Fruit fly (Drosophila melanogaster) whole organism, embryonic: ENCODE results near the gene bun.

ENCODE experiments used
- Adf1 ChIP-seq: fragments of 200-800 bp; sonication (Bioruptor generic); IDR thresholded peaks from 2 replicates; pipeline ENCODE4 v1.3.6; 2022; ENCODE audit warnings: missing biosample characterization, missing genetic modification characterization
- Awh ChIP-seq: fragments of 200-800 bp; sonication (Bioruptor generic); IDR thresholded peaks from 2 replicates; pipeline ENCODE4, ENCODE4 v1.3.6; 2022; ENCODE audit warnings: missing biosample characterization, missing genetic modification characterization
- Bdp1 ChIP-seq: fragments of 200-800 bp; sonication (Bioruptor generic); optimal IDR thresholded peaks from 3 replicates; lab custom pipeline; 2016; ENCODE audit warnings: missing biosample characterization, missing genetic modification characterization
- CG10565 ChIP-seq: fragments of 200-800 bp; sonication (Bioruptor generic); optimal IDR thresholded peaks from 3 replicates; lab custom pipeline; 2016; ENCODE audit warnings: missing biosample characterization, mild to moderate bottlenecking, missing genetic modification characterization
- CG11247 ChIP-seq: fragments of 200-800 bp; sonication (Bioruptor generic); IDR thresholded peaks from 2 replicates; pipeline ENCODE4 v1.3.6; 2022; ENCODE audit warnings: missing biosample characterization, missing genetic modification characterization
- CG12155 ChIP-seq: fragments of 200-800 bp; sonication (Bioruptor generic); optimal IDR thresholded peaks from 3 replicates; lab custom pipeline; 2016; ENCODE audit warnings: missing biosample characterization, missing genetic modification characterization
- CG12744 ChIP-seq: fragments of 200-800 bp; sonication (Bioruptor generic); optimal IDR thresholded peaks from 2 replicates; lab custom pipeline; 2016; ENCODE audit warnings: missing biosample characterization, missing genetic modification characterization
- CG12769 ChIP-seq: fragments of 200-800 bp; sonication (Bioruptor generic); optimal IDR thresholded peaks from 2 replicates; lab custom pipeline; 2019; ENCODE audit warnings: missing biosample characterization, mild to moderate bottlenecking, missing genetic modification characterization, moderate library complexity
- CG14014 ChIP-seq: fragments of 200-800 bp; sonication (Bioruptor generic); IDR thresholded peaks from 2 replicates; pipeline ENCODE4 v1.3.6; 2022; ENCODE audit warnings: missing biosample characterization, missing genetic modification characterization
- CG1529 ChIP-seq: fragments of 200-800 bp; sonication (Bioruptor generic); optimal IDR thresholded peaks from 3 replicates; lab custom pipeline; 2018; ENCODE audit warnings: missing biosample characterization, missing genetic modification characterization
- CG18262 ChIP-seq: fragments of 200-800 bp; optimal IDR thresholded peaks from 3 replicates; lab custom pipeline; 2019; ENCODE audit warnings: missing biosample characterization, mild to moderate bottlenecking, missing genetic modification characterization, moderate library complexity
- CG18476 ChIP-seq: fragments of 200-800 bp; sonication (Bioruptor generic); optimal IDR thresholded peaks from 2 replicates; lab custom pipeline; 2016; ENCODE audit warnings: missing biosample characterization, mild to moderate bottlenecking, missing genetic modification characterization
- CG2199 ChIP-seq: fragments of 200-800 bp; sonication (Bioruptor generic); IDR thresholded peaks from 3 replicates; pipeline ENCODE4 v1.3.6; 2022; ENCODE audit warnings: missing biosample characterization, missing genetic modification characterization
- CG31441 ChIP-seq: fragments of 200-800 bp; sonication (Bioruptor generic); IDR thresholded peaks from 2 replicates; pipeline ENCODE4 v1.3.6; 2022; ENCODE audit warnings: missing biosample characterization, missing genetic modification characterization
- CG6654 ChIP-seq: fragments of 200-800 bp; sonication (Bioruptor generic); optimal IDR thresholded peaks from 2 replicates; lab custom pipeline; 2017; ENCODE audit warnings: missing biosample characterization, mild to moderate bottlenecking, missing genetic modification characterization
- CG6689 ChIP-seq: fragments of 200-800 bp; sonication (Bioruptor generic); IDR thresholded peaks from 2 replicates; pipeline ENCODE4 v1.3.6; 2022; ENCODE audit warnings: missing biosample characterization, missing genetic modification characterization
- CG8359 ChIP-seq: fragments of 200-800 bp; sonication (Bioruptor generic); optimal IDR thresholded peaks from 2 replicates; lab custom pipeline; 2017; ENCODE audit warnings: missing biosample characterization, mild to moderate bottlenecking, missing genetic modification characterization, borderline replicate concordance
- CG8388 ChIP-seq: fragments of 200-800 bp; sonication (Bioruptor generic); optimal IDR thresholded peaks from 2 replicates; lab custom pipeline; 2019; ENCODE audit warnings: missing biosample characterization, mild to moderate bottlenecking, missing genetic modification characterization, moderate library complexity
- CG8478 ChIP-seq: fragments of >200 bp; optimal IDR thresholded peaks from 2 replicates; lab custom pipeline; 2018
- Doc2 ChIP-seq: fragments of 200-800 bp; sonication (Bioruptor generic); IDR thresholded peaks from 2 replicates; pipeline ENCODE4 v1.3.6; 2022; ENCODE audit warnings: missing biosample characterization, missing genetic modification characterization
- E2f1 ChIP-seq: fragments of 200-800 bp; sonication (Bioruptor generic); IDR thresholded peaks from 2 replicates; pipeline ENCODE4 v1.3.6; 2022; ENCODE audit warnings: missing biosample characterization, missing genetic modification characterization
- Ets65A ChIP-seq: fragments of 200-800 bp; sonication (Bioruptor generic); peaks from one replicate; lab custom pipeline; 2016; ENCODE audit warnings: missing biosample characterization, missing genetic modification characterization
- HHEX ChIP-seq: fragments of 200-800 bp; sonication (Bioruptor generic); optimal IDR thresholded peaks from 3 replicates; lab custom pipeline; 2017; ENCODE audit warnings: missing biosample characterization, mild to moderate bottlenecking, missing genetic modification characterization, missing genetic modification reagents
- HmgZ ChIP-seq: fragments of 200-800 bp; sonication (Bioruptor generic); optimal IDR thresholded peaks from 2 replicates; lab custom pipeline; 2018; ENCODE audit warnings: missing biosample characterization, mild to moderate bottlenecking, missing genetic modification characterization
- Jarid2 ChIP-seq: fragments of 200-800 bp; sonication (Bioruptor generic); optimal IDR thresholded peaks from 3 replicates; lab custom pipeline; 2017; ENCODE audit warnings: mild to moderate bottlenecking, missing biosample characterization, missing genetic modification reagents, missing genetic modification characterization
- Lhr ChIP-seq: fragments of 200-800 bp; sonication (Bioruptor generic); optimal IDR thresholded peaks from 3 replicates; lab custom pipeline; 2017; ENCODE audit warnings: mild to moderate bottlenecking, missing biosample characterization, missing genetic modification reagents, missing genetic modification characterization
- MTF-1 ChIP-seq: fragments of 200-800 bp; sonication (Bioruptor generic); optimal IDR thresholded peaks from 2 replicates; lab custom pipeline; 2018; ENCODE audit warnings: missing biosample characterization, mild to moderate bottlenecking, missing genetic modification characterization, borderline replicate concordance
- Rfx ChIP-seq: fragments of 200-800 bp; sonication (Bioruptor generic); IDR thresholded peaks from 2 replicates; pipeline ENCODE4 v1.3.6; 2022; ENCODE audit warnings: missing biosample characterization, missing genetic modification characterization
- Sox100B ChIP-seq: fragments of 200-800 bp; sonication (Bioruptor generic); optimal IDR thresholded peaks from 3 replicates; lab custom pipeline; 2018; ENCODE audit warnings: missing biosample characterization, mild to moderate bottlenecking, missing genetic modification characterization
- ac ChIP-seq: fragments of 200-800 bp; sonication (Bioruptor generic); optimal IDR thresholded peaks from 3 replicates; lab custom pipeline; 2017; ENCODE audit warnings: missing biosample characterization, mild to moderate bottlenecking, missing genetic modification characterization
- ato ChIP-seq: fragments of 200-800 bp; sonication (Bioruptor generic); IDR thresholded peaks from 2 replicates; pipeline ENCODE4 v1.3.6; 2022; ENCODE audit warnings: missing biosample characterization, missing genetic modification characterization; ENCODE audit not compliant: partially characterized antibody
- bowl ChIP-seq: fragments of 200-800 bp; sonication (Bioruptor generic); IDR thresholded peaks from 2 replicates; pipeline ENCODE4 v1.3.6; 2022; ENCODE audit warnings: missing biosample characterization, missing genetic modification characterization
- eve ChIP-seq, 2 experiments: fragments of >200 bp; optimal IDR thresholded peaks; 2 replicates each; lab custom pipeline; 2017; ENCODE audit warnings: missing biosample characterization in 2 of 2, missing genetic modification characterization in 2 of 2
- fu2 ChIP-seq: fragments of 200-800 bp; sonication (Bioruptor generic); optimal IDR thresholded peaks from 2 replicates; lab custom pipeline; 2016; ENCODE audit warnings: missing biosample characterization, missing genetic modification characterization
- gem ChIP-seq: fragments of 200-800 bp; sonication (Bioruptor generic); optimal IDR thresholded peaks from 2 replicates; lab custom pipeline; 2019; ENCODE audit warnings: missing biosample characterization, mild to moderate bottlenecking, missing genetic modification characterization, moderate library complexity
- grn ChIP-seq: fragments of 200-800 bp; sonication (Bioruptor generic); optimal IDR thresholded peaks from 3 replicates; lab custom pipeline; 2017; ENCODE audit warnings: missing biosample characterization, missing genetic modification characterization
- hkb ChIP-seq, 2 experiments: fragments of 200-800 bp in 1 of 2; fragments of >200 bp in 1 of 2; sonication (Bioruptor generic) in 1 of 2; IDR thresholded peaks in 1 of 2; optimal IDR thresholded peaks in 1 of 2; 2 replicates each; pipeline versions ENCODE4 v1.3.6 to Lab custom; 2017 to 2022; ENCODE audit warnings: missing biosample characterization in 1 of 2, missing genetic modification characterization in 1 of 2
- kah ChIP-seq: fragments of 200-800 bp; sonication (Bioruptor generic); optimal IDR thresholded peaks from 2 replicates; lab custom pipeline; 2018; ENCODE audit warnings: missing biosample characterization, mild to moderate bottlenecking, missing genetic modification characterization
- pan ChIP-seq, 4 experiments: fragments of >200 bp in 3 of 4; fragments of 200-800 bp in 1 of 4; sonication (Bioruptor generic) in 1 of 4; optimal IDR thresholded peaks in 3 of 4; IDR thresholded peaks in 1 of 4; 2 replicates each; pipeline versions ENCODE4 v1.3.6 to Lab custom; 2017 to 2022; ENCODE audit warnings: missing biosample characterization in 2 of 4, missing genetic modification characterization in 2 of 4, mixed read lengths in 1 of 4
- phol ChIP-seq: fragments of 200-800 bp; sonication (Bioruptor generic); optimal IDR thresholded peaks from 3 replicates; lab custom pipeline; 2018; ENCODE audit warnings: missing biosample characterization, mild to moderate bottlenecking, missing genetic modification characterization, moderate library complexity
- ranshi ChIP-seq: fragments of 200-800 bp; sonication (Bioruptor generic); IDR thresholded peaks from 2 replicates; pipeline ENCODE4 v1.3.6; 2022; ENCODE audit warnings: missing biosample characterization, missing genetic modification characterization
- run ChIP-seq: fragments of 200-800 bp; sonication (Bioruptor generic); optimal IDR thresholded peaks from 3 replicates; lab custom pipeline; 2018; ENCODE audit warnings: missing biosample characterization, mild to moderate bottlenecking, missing genetic modification characterization
- slp2 ChIP-seq: fragments of 200-800 bp; sonication (Bioruptor generic); optimal IDR thresholded peaks from 2 replicates; lab custom pipeline; 2016; ENCODE audit warnings: missing biosample characterization, missing genetic modification characterization
- sqz ChIP-seq: fragments of 200-800 bp; sonication (Bioruptor generic); optimal IDR thresholded peaks from 3 replicates; lab custom pipeline; 2018; ENCODE audit warnings: missing biosample characterization, mild to moderate bottlenecking, missing genetic modification characterization
- stwl ChIP-seq: fragments of 200-800 bp; sonication (Bioruptor generic); optimal IDR thresholded peaks from 3 replicates; lab custom pipeline; 2018; ENCODE audit warnings: missing biosample characterization, mild to moderate bottlenecking, missing genetic modification characterization, moderate library complexity
- unpg ChIP-seq: fragments of 200-800 bp; sonication (Bioruptor generic); optimal IDR thresholded peaks from 3 replicates; lab custom pipeline; 2018; ENCODE audit warnings: missing biosample characterization, mild to moderate bottlenecking, missing genetic modification characterization, moderate library complexity
- yki ChIP-seq: fragments of >200 bp; optimal IDR thresholded peaks from 3 replicates; lab custom pipeline; 2018
- zen2 ChIP-seq: fragments of 200-800 bp; sonication (Bioruptor generic); IDR thresholded peaks from 3 replicates; pipeline ENCODE4 v1.3.6; 2022; ENCODE audit warnings: missing biosample characterization, missing genetic modification characterization; ENCODE audit not compliant: partially characterized antibody
- zfh1 ChIP-seq: fragments of 200-800 bp; sonication (Bioruptor generic); IDR thresholded peaks from 3 replicates; pipeline ENCODE4 v1.3.6; 2022; ENCODE audit warnings: missing biosample characterization, missing genetic modification characterization

bun gene

DNA sequence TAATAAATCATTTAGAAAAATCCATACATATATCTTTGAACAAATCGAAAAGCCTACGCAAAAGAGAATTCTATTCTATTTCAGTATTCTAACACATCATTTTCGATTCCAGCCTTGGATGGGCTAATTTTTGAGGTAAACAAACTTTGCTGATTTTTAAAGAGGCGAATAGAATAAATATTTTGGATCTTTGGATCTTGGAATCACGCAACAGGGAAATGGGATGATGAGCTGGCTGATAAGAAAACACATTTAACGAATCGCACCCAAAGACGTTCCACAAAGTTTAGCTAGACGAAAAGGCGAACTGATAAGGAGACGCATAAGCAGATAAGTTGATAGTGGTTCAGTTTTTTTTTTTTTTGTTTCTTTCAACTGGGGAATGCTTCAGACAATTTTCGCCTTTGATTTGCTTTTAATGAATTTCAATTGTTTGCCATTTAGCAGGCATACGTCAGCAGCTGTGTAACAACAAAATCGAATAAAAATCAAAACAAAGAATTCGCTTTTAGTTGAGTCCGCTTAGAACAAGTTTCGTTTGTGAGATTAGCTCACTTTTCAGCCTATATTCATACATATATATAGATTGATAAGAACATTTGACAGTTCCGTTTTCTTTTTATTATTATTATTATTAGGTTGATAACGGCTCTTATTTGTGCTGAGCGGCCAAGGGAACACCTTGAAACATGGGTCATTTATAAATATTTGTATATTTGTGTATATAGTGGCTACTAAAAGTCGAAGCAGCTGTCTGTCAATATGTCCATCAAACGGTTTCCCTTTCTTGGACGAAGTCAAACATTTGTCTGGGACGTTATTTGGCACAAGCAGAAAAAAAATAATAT is 81.0 kb downstream of the bun start (continued):
- no peak for TF ChIP-seq sqz (GFP tag; lab: Kevin White, UChicago)
- TF ChIP-seq CG14014 (GFP tag; lab: Robert Waterston, UW), result no peak
- no peak for TF ChIP-seq CG12744 (GFP tag; lab: Kevin White, UChicago)
- no peak for TF ChIP-seq Awh (GFP tag; lab: Robert Waterston, UW)
- no peak for TF ChIP-seq CG10565 (GFP tag; lab: Kevin White, UChicago)
- TF ChIP-seq ato (GFP tag; lab: Robert Waterston, UW), result no peak
- TF ChIP-seq CG11247, result no peak
- TF ChIP-seq Ets65A (GFP tag; lab: Kevin White, UChicago), result no peak
- peak; percentile 10 for TF ChIP-seq Jarid2 (GFP tag; lab: Kevin White, UChicago)
- no peak for TF ChIP-seq CG2199
- TF ChIP-seq fu2, result no peak
- peak; percentile 46 for TF ChIP-seq Sox100B (GFP tag; lab: Kevin White, UChicago)
- no peak for TF ChIP-seq phol (tag; lab: Kevin White, UChicago)
- no peak for TF ChIP-seq kah (GFP tag; lab: Kevin White, UChicago)
- no peak for TF ChIP-seq hkb (optimal IDR thresholded peaks at IDR 0.05; lab: Kevin White, UChicago)
- TF ChIP-seq hkb (GFP tag; IDR thresholded peaks at IDR 0.05; lab: Robert Waterston, UW), result no peak
- no peak for TF ChIP-seq Bdp1 (GFP tag; lab: Kevin White, UChicago)
- TF ChIP-seq eve (GFP tag; optimal IDR thresholded peaks at IDR 0.05; lab: Kevin White, UChicago), result peak in 1 of 2 experiments; percentile 9
- TF ChIP-seq run, result no peak
- TF ChIP-seq gem (tag; lab: Kevin White, UChicago), result peak; percentile 56
- TF ChIP-seq ac (GFP tag; lab: Kevin White, UChicago), result peak; percentile 77
- no peak for TF ChIP-seq Doc2 (GFP tag; lab: Robert Waterston, UW)
- no peak for TF ChIP-seq Adf1 (GFP tag; lab: Robert Waterston, UW)
- TF ChIP-seq CG6654 (GFP tag; lab: Kevin White, UChicago), result no peak
- no peak for TF ChIP-seq stwl (tag; lab: Kevin White, UChicago)
- TF ChIP-seq pan (optimal IDR thresholded peaks at IDR 0.05; lab: Kevin White, UChicago), result no peak
- no peak for TF ChIP-seq pan (GFP tag; optimal IDR thresholded peaks at IDR 0.05 in 1 of 2, IDR thresholded peaks at IDR 0.05 in 1 of 2)
- TF ChIP-seq CG12769 (tag; lab: Kevin White, UChicago), result peak; percentile 6
- TF ChIP-seq CG8478, result no peak
- TF ChIP-seq MTF-1 (GFP tag; lab: Kevin White, UChicago), result peak; percentile 66
- peak; percentile 9 for TF ChIP-seq Lhr (GFP tag; lab: Kevin White, UChicago)
- peak; percentile 23 for TF ChIP-seq HHEX (GFP tag; lab: Kevin White, UChicago)
- no peak for TF ChIP-seq Rfx (GFP tag; lab: Robert Waterston, UW)
- no peak for TF ChIP-seq bowl
- TF ChIP-seq slp2, result no peak
- TF ChIP-seq CG18262, result peak; percentile 20
- TF ChIP-seq CG12155 (GFP tag; lab: Kevin White, UChicago), result no peak
- TF ChIP-seq zfh1, result no peak
- no peak for TF ChIP-seq yki (lab: Kevin White, UChicago)
- TF ChIP-seq CG6689 (GFP tag; lab: Robert Waterston, UW), result no peak
- no peak for TF ChIP-seq E2f1 (GFP tag; lab: Robert Waterston, UW)
- peak; percentile 17 for TF ChIP-seq CG8388 (GFP tag; lab: Kevin White, UChicago)
- peak; percentile 27 for TF ChIP-seq CG18476 (GFP tag; lab: Kevin White, UChicago)
- peak; percentile 32 for TF ChIP-seq unpg
- no peak for TF ChIP-seq CG8359 (GFP tag; lab: Kevin White, UChicago)
- no peak for TF ChIP-seq HmgZ (tag; lab: Kevin White, UChicago)
- peak; percentile 31 for TF ChIP-seq CG1529 (GFP tag; lab: Kevin White, UChicago)
- TF ChIP-seq ranshi (GFP tag; lab: Robert Waterston, UW), result no peak
- no peak for TF ChIP-seq zen2
- peak; percentile 44; the same call in 1 of the 2 replicates for TF ChIP-seq CG31441 (GFP tag; lab: Robert Waterston, UW)
- TF ChIP-seq grn (GFP tag; lab: Kevin White, UChicago), result peak; percentile 2
